Fruit fly (Drosophila melanogaster) ovary, adult (tissue): ENCODE measurements around the gene CG17929.

Source experiments
- CG17801 ChIP-seq: fragments of 200-800 bp; optimal IDR thresholded peaks from 2 replicates; lab custom pipeline; 2019; ENCODE audit warnings: missing biosample characterization, mild to moderate bottlenecking, missing genetic modification characterization, moderate library complexity; ENCODE audit not compliant: partially characterized antibody

CG17929 gene

dm6 chr3R:16353671-16354070 is 28.4 kb downstream of the CG17929 start:
- no peak for TF ChIP-seq CG17801 (GFP tag; lab: Kevin White, UChicago)

- no peak for TF ChIP-seq CG17801 (GFP tag; lab: Kevin White, UChicago)
Observed at dm6 chr3R:16355393-16355943, 30.2 kb downstream of the CG17929 start.

dm6 chr3R:16356215-16356862 is 31.0 kb downstream of the CG17929 start:
- no peak for TF ChIP-seq CG17801 (GFP tag; lab: Kevin White, UChicago)

- no peak for TF ChIP-seq CG17801 (GFP tag; lab: Kevin White, UChicago)
Observed at dm6 chr3R:16356863-16357215, 31.5 kb downstream of the CG17929 start, which contains the start of gene CG10311. TSS of gene CG10311 (minus strand) at chr3R:16357015.

- TF ChIP-seq CG17801 (GFP tag; lab: Kevin White, UChicago), result no peak
Observed at dm6 chr3R:16359098-16359497, 33.8 kb downstream of the CG17929 start, which contains the start of gene CG17931. TSS of gene CG17931 (minus strand) at chr3R:16359466.

- no peak for TF ChIP-seq CG17801 (GFP tag; lab: Kevin White, UChicago)
Observed at dm6 chr3R:16360008-16360407, 34.7 kb downstream of the CG17929 start, which contains the start of gene CG42446. TSS of gene CG42446 (minus strand) at chr3R:16360108.

- TF ChIP-seq CG17801 (GFP tag; lab: Kevin White, UChicago), result no peak
Observed at dm6 chr3R:16368288-16368687, 43.0 kb downstream of the CG17929 start, which contains the start of gene js. TSS of gene js (minus strand) at chr3R:16368306.

- TF ChIP-seq CG17801 (GFP tag; lab: Kevin White, UChicago), result no peak
Observed at dm6 chr3R:16370433-16370832, 45.1 kb downstream of the CG17929 start, which contains the start of gene CG10317. TSS of gene CG10317 (minus strand) at chr3R:16370533.

- TF ChIP-seq CG17801 (GFP tag; lab: Kevin White, UChicago), result no peak
Observed at dm6 chr3R:16374101-16374500, 48.8 kb downstream of the CG17929 start.
